Fruit fly (Drosophila melanogaster) whole organism, embryonic: ENCODE results near the gene Rab39.

Experiments
- Aef1 ChIP-seq: fragments of 200-800 bp; sonication (Bioruptor generic); IDR thresholded peaks from 3 replicates; pipeline ENCODE4 v1.3.6; 2022; ENCODE audit warnings: missing biosample characterization, missing genetic modification characterization
- Atf-2 ChIP-seq: fragments of 200-800 bp; sonication (Bioruptor generic); optimal IDR thresholded peaks from 2 replicates; lab custom pipeline; 2016; ENCODE audit warnings: missing biosample characterization, missing genetic modification characterization
- BEAF-32 ChIP-seq: fragments of 200-800 bp; sonication (Bioruptor generic); optimal IDR thresholded peaks from 3 replicates; lab custom pipeline; 2017; ENCODE audit warnings: missing biosample characterization, missing genetic modification characterization, mild to moderate bottlenecking, moderate library complexity, missing genetic modification reagents
- Bgb ChIP-seq: fragments of 200-800 bp; sonication (Bioruptor generic); IDR thresholded peaks from 2 replicates; pipeline ENCODE4 v1.3.6; 2022; ENCODE audit warnings: missing biosample characterization, missing genetic modification characterization; ENCODE audit not compliant: partially characterized antibody
- CG11696 ChIP-seq: fragments of 200-800 bp; sonication (Bioruptor generic); IDR thresholded peaks from 2 replicates; pipeline ENCODE4 v1.3.6; 2022; ENCODE audit warnings: missing biosample characterization, missing genetic modification characterization
- CG12299 ChIP-seq: fragments of 200-800 bp; sonication (Bioruptor generic); optimal IDR thresholded peaks from 2 replicates; lab custom pipeline; 2018; ENCODE audit warnings: missing biosample characterization, mild to moderate bottlenecking, missing genetic modification characterization
- CG13424 ChIP-seq: fragments of 200-800 bp; sonication (Bioruptor generic); optimal IDR thresholded peaks from 2 replicates; lab custom pipeline; 2019; ENCODE audit warnings: missing biosample characterization, mild to moderate bottlenecking, missing genetic modification characterization, moderate library complexity
- CG14860 ChIP-seq: fragments of 200-800 bp; sonication (Bioruptor generic); IDR thresholded peaks from 3 replicates; pipeline ENCODE4 v1.3.6; 2022; ENCODE audit warnings: missing biosample characterization, missing genetic modification characterization; ENCODE audit not compliant: partially characterized antibody
- CG15073 ChIP-seq: fragments of 200-800 bp; sonication (Bioruptor generic); optimal IDR thresholded peaks from 2 replicates; lab custom pipeline; 2016; ENCODE audit warnings: missing biosample characterization, missing genetic modification characterization
- CG1647 ChIP-seq: fragments of 200-800 bp; sonication (Bioruptor generic); optimal IDR thresholded peaks from 3 replicates; lab custom pipeline; 2016; ENCODE audit warnings: missing biosample characterization, missing genetic modification characterization
- CG2202 ChIP-seq: fragments of 200-800 bp; sonication (Bioruptor generic); optimal IDR thresholded peaks from 2 replicates; lab custom pipeline; 2018; ENCODE audit warnings: missing biosample characterization, mild to moderate bottlenecking, missing genetic modification characterization
- CG2875 ChIP-seq: fragments of 200-800 bp; sonication (Bioruptor generic); optimal IDR thresholded peaks from 2 replicates; lab custom pipeline; 2017; ENCODE audit warnings: missing biosample characterization, mild to moderate bottlenecking, missing genetic modification characterization, missing genetic modification reagents
- CG30020 ChIP-seq: fragments of 200-800 bp; optimal IDR thresholded peaks from 2 replicates; lab custom pipeline; 2019; ENCODE audit warnings: missing biosample characterization, mild to moderate bottlenecking, missing genetic modification characterization, moderate library complexity
- CG32772 ChIP-seq: fragments of 200-800 bp; sonication (Bioruptor generic); IDR thresholded peaks from 2 replicates; pipeline ENCODE4 v1.3.6; 2022; ENCODE audit warnings: missing biosample characterization, missing genetic modification characterization
- CG33213 ChIP-seq: fragments of 200-800 bp; sonication (Bioruptor generic); optimal IDR thresholded peaks from 3 replicates; lab custom pipeline; 2016; ENCODE audit warnings: missing biosample characterization, missing genetic modification characterization
- CG4360 ChIP-seq: fragments of 200-800 bp; sonication (Bioruptor generic); IDR thresholded peaks from 2 replicates; pipeline ENCODE4 v1.3.6; 2022; ENCODE audit warnings: missing biosample characterization, missing genetic modification characterization
- CG43689 ChIP-seq: fragments of 200-800 bp; sonication (Bioruptor generic); IDR thresholded peaks from 2 replicates; pipeline ENCODE4 v1.3.6; 2022; ENCODE audit warnings: missing biosample characterization, missing genetic modification characterization
- CG6654 ChIP-seq: fragments of 200-800 bp; sonication (Bioruptor generic); optimal IDR thresholded peaks from 2 replicates; lab custom pipeline; 2017; ENCODE audit warnings: missing biosample characterization, mild to moderate bottlenecking, missing genetic modification characterization
- CG7372 ChIP-seq: fragments of 200-800 bp; sonication (Bioruptor generic); IDR thresholded peaks from 2 replicates; pipeline ENCODE4 v1.3.6; 2022; ENCODE audit warnings: missing biosample characterization, missing genetic modification characterization
- CG7786 ChIP-seq: fragments of 200-800 bp; sonication (Bioruptor generic); optimal IDR thresholded peaks from 2 replicates; lab custom pipeline; 2016; ENCODE audit warnings: missing biosample characterization, missing genetic modification characterization
- CG7928 ChIP-seq: fragments of 200-800 bp; sonication (Bioruptor generic); optimal IDR thresholded peaks from 2 replicates; lab custom pipeline; 2017; ENCODE audit warnings: missing biosample characterization, mild to moderate bottlenecking, missing genetic modification characterization
- CG8281 ChIP-seq: fragments of 200-800 bp; sonication (Bioruptor generic); optimal IDR thresholded peaks from 2 replicates; lab custom pipeline; 2018; ENCODE audit warnings: missing biosample characterization, mild to moderate bottlenecking, missing genetic modification characterization, moderate library complexity
- CG8478 ChIP-seq: fragments of >200 bp; optimal IDR thresholded peaks from 2 replicates; lab custom pipeline; 2018
- CG8944 ChIP-seq: fragments of 200-800 bp; sonication (Bioruptor generic); optimal IDR thresholded peaks from 3 replicates; lab custom pipeline; 2016; ENCODE audit warnings: missing biosample characterization, missing genetic modification characterization
- CG9437 ChIP-seq: fragments of 200-800 bp; sonication (Bioruptor generic); optimal IDR thresholded peaks from 2 replicates; lab custom pipeline; 2018; ENCODE audit warnings: missing biosample characterization, mild to moderate bottlenecking, missing genetic modification characterization
- CG9727 ChIP-seq: fragments of 200-800 bp; sonication (Bioruptor generic); optimal IDR thresholded peaks from 3 replicates; lab custom pipeline; 2017; ENCODE audit warnings: missing biosample characterization, mild to moderate bottlenecking, missing genetic modification characterization
- Camta ChIP-seq: fragments of 200-800 bp; sonication (Bioruptor generic); optimal IDR thresholded peaks from 2 replicates; lab custom pipeline; 2016; ENCODE audit warnings: missing biosample characterization, missing genetic modification characterization
- CrebB ChIP-seq: fragments of 200-800 bp; sonication (Bioruptor generic); optimal IDR thresholded peaks from 3 replicates; lab custom pipeline; 2018; ENCODE audit warnings: missing biosample characterization, mild to moderate bottlenecking, missing genetic modification characterization
- D19A ChIP-seq: fragments of 200-800 bp; optimal IDR thresholded peaks from 3 replicates; lab custom pipeline; 2019; ENCODE audit warnings: missing biosample characterization, mild to moderate bottlenecking, missing genetic modification characterization, moderate library complexity
- Dbx ChIP-seq: fragments of 200-800 bp; sonication (Bioruptor generic); IDR thresholded peaks from 3 replicates; pipeline ENCODE4 v1.3.6; 2022; ENCODE audit warnings: missing biosample characterization, missing genetic modification characterization
- Deaf1 ChIP-seq: fragments of 200-800 bp; optimal IDR thresholded peaks from 3 replicates; lab custom pipeline; 2019; ENCODE audit warnings: missing biosample characterization, mild to moderate bottlenecking, missing genetic modification characterization, moderate library complexity
- Dip2 ChIP-seq: fragments of 200-800 bp; sonication (Bioruptor generic); IDR thresholded peaks from 2 replicates; pipeline ENCODE4 v1.3.6; 2022; ENCODE audit warnings: missing biosample characterization, missing genetic modification characterization
- Lhr ChIP-seq: fragments of 200-800 bp; sonication (Bioruptor generic); optimal IDR thresholded peaks from 3 replicates; lab custom pipeline; 2017; ENCODE audit warnings: mild to moderate bottlenecking, missing biosample characterization, missing genetic modification reagents, missing genetic modification characterization
- Mrtf ChIP-seq: fragments of 200-800 bp; sonication (Bioruptor generic); IDR thresholded peaks from 3 replicates; pipeline ENCODE4 v1.3.6; 2022; ENCODE audit warnings: missing biosample characterization, missing genetic modification characterization
- Pdp1 ChIP-seq, 2 experiments: fragments of 200-800 bp; sonication (Bioruptor generic); optimal IDR thresholded peaks; 3 replicates each; lab custom pipeline; 2016; ENCODE audit warnings: missing biosample characterization in 2 of 2, missing genetic modification characterization in 2 of 2, mild to moderate bottlenecking in 1 of 2, moderate library complexity in 1 of 2
- Six4 ChIP-seq: fragments of 200-800 bp; sonication (Bioruptor generic); optimal IDR thresholded peaks from 2 replicates; lab custom pipeline; 2016; ENCODE audit warnings: missing biosample characterization, missing genetic modification characterization
- Trl ChIP-seq, 3 experiments: fragments of >200 bp in 2 of 3; fragments of 200-800 bp in 1 of 3; sonication (Bioruptor generic) in 1 of 3; optimal IDR thresholded peaks; 2 replicates in 1 of 3; 3 replicates in 2 of 3; lab custom pipeline; 2016 to 2017; ENCODE audit warnings: missing biosample characterization in 1 of 3, missing genetic modification characterization in 1 of 3
- Xrp1 ChIP-seq: fragments of 200-800 bp; sonication (Bioruptor generic); IDR thresholded peaks from 2 replicates; pipeline ENCODE4 v1.3.6; 2022; ENCODE audit warnings: missing biosample characterization, missing genetic modification characterization
- ap ChIP-seq: fragments of 200-800 bp; sonication (Bioruptor generic); IDR thresholded peaks from 2 replicates; pipeline ENCODE4 v1.3.6; 2022; ENCODE audit warnings: missing biosample characterization, missing genetic modification characterization
- croc ChIP-seq: fragments of 200-800 bp; sonication (Bioruptor generic); conservative IDR thresholded peaks from 3 replicates; pipeline ENCODE4 v1.3.6; 2022; ENCODE audit warnings: missing biosample characterization, missing genetic modification characterization
- crp ChIP-seq, 2 experiments: fragments of 200-800 bp; sonication (Bioruptor generic); optimal IDR thresholded peaks; 2 replicates in 1 of 2; 3 replicates in 1 of 2; lab custom pipeline; 2017; ENCODE audit warnings: missing biosample characterization in 2 of 2, missing genetic modification characterization in 2 of 2, mild to moderate bottlenecking in 1 of 2, moderate library complexity in 1 of 2
- danr ChIP-seq: fragments of 200-800 bp; sonication (Bioruptor generic); IDR thresholded peaks from 2 replicates; pipeline ENCODE4 v1.3.6; 2022; ENCODE audit warnings: missing biosample characterization, missing genetic modification characterization
- ems ChIP-seq: fragments of 200-800 bp; sonication (Bioruptor generic); optimal IDR thresholded peaks from 3 replicates; lab custom pipeline; 2016; ENCODE audit warnings: missing biosample characterization, missing genetic modification characterization
- fd64A ChIP-seq: fragments of 200-800 bp; sonication (Bioruptor generic); optimal IDR thresholded peaks from 3 replicates; lab custom pipeline; 2018; ENCODE audit warnings: missing biosample characterization, mild to moderate bottlenecking, missing genetic modification characterization
- fd96Cb ChIP-seq: fragments of 200-800 bp; sonication (Bioruptor generic); optimal IDR thresholded peaks from 2 replicates; lab custom pipeline; 2018; ENCODE audit warnings: missing biosample characterization, mild to moderate bottlenecking, missing genetic modification characterization, moderate library complexity
- fru ChIP-seq: fragments of >200 bp; optimal IDR thresholded peaks from 2 replicates; lab custom pipeline; 2017
- gt ChIP-seq: fragments of 200-800 bp; sonication (Bioruptor generic); IDR thresholded peaks from 2 replicates; pipeline ENCODE4 v1.3.6; 2022; ENCODE audit warnings: missing biosample characterization, missing genetic modification characterization
- hb ChIP-seq: fragments of 200-800 bp; sonication (Bioruptor generic); IDR thresholded peaks from 3 replicates; pipeline ENCODE4 v1.3.6; 2022; ENCODE audit warnings: missing biosample characterization, missing genetic modification characterization; ENCODE audit not compliant: partially characterized antibody
- run ChIP-seq: fragments of 200-800 bp; sonication (Bioruptor generic); optimal IDR thresholded peaks from 3 replicates; lab custom pipeline; 2018; ENCODE audit warnings: missing biosample characterization, mild to moderate bottlenecking, missing genetic modification characterization
- scrt ChIP-seq: fragments of 200-800 bp; sonication (Bioruptor generic); optimal IDR thresholded peaks from 2 replicates; lab custom pipeline; 2018; ENCODE audit warnings: missing biosample characterization, mild to moderate bottlenecking, missing genetic modification characterization, moderate library complexity
- zen2 ChIP-seq: fragments of 200-800 bp; sonication (Bioruptor generic); IDR thresholded peaks from 3 replicates; pipeline ENCODE4 v1.3.6; 2022; ENCODE audit warnings: missing biosample characterization, missing genetic modification characterization; ENCODE audit not compliant: partially characterized antibody

The Rab39 gene

DNA sequence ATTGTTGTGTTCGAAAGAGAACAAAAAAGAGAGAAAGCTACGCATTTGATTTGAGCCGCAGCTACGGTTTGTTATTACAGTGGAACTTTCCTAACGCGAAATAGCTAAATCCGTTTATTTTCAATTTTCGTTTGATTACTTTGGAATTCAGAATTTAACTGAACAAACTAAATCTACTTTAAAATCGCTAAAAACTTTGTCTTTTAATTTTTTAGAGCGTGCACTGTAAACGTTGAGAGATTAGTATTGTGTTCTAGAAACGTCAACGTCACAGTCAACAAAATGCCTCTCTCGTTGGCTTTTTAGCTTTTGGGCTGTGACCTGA is 42.0 kb upstream of the Rab39 start (continued):
- TF ChIP-seq Dbx (GFP tag; lab: Robert Waterston, UW): peak; percentile 71; the same call in 1 of the 3 replicates
- TF ChIP-seq CG11696 (GFP tag; lab: Robert Waterston, UW): peak; percentile 56; the same call in 1 of the 2 replicates
- TF ChIP-seq CG15073: no peak
- TF ChIP-seq ems (GFP tag; lab: Kevin White, UChicago): peak; percentile 18
- no peak for TF ChIP-seq danr (GFP tag; lab: Robert Waterston, UW)
- TF ChIP-seq CG8478 (lab: Kevin White, UChicago): no peak
- TF ChIP-seq Mrtf (GFP tag; lab: Robert Waterston, UW): peak; percentile 53; the same call in 1 of the 3 replicates
- peak; percentile 46; the same call in 1 of the 2 replicates for TF ChIP-seq CG43689 (GFP tag; lab: Robert Waterston, UW)
- peak; percentile 75 for TF ChIP-seq CG7786 (GFP tag; lab: Kevin White, UChicago)
- TF ChIP-seq Atf-2 (GFP tag; lab: Kevin White, UChicago): peak; percentile 15
- peak; percentile 46 for TF ChIP-seq CG12299 (tag; lab: Kevin White, UChicago)
- no peak for TF ChIP-seq Dip2 (GFP tag; lab: Robert Waterston, UW)
- peak; percentile 16 for TF ChIP-seq Six4 (GFP tag; lab: Kevin White, UChicago)
- no peak for TF ChIP-seq crp (GFP tag; optimal IDR thresholded peaks at IDR 0.05; lab: Kevin White, UChicago)
- TF ChIP-seq Trl (optimal IDR thresholded peaks at IDR 0.05; lab: Kevin White, UChicago): no peak
- TF ChIP-seq Trl (GFP tag; optimal IDR thresholded peaks at IDR 0.05; lab: Kevin White, UChicago): peak; percentile 21
- TF ChIP-seq CG2875 (GFP tag; lab: Kevin White, UChicago): peak; percentile 2
- no peak for TF ChIP-seq CG9437 (GFP tag; lab: Kevin White, UChicago)
- peak; percentile 10 for TF ChIP-seq CG1647 (GFP tag; lab: Kevin White, UChicago)
- TF ChIP-seq Lhr: no peak
- 0 out of 2 replicates have a peak, but pooled peaks have one; percentile 18 for TF ChIP-seq ap
- no peak for TF ChIP-seq run (tag; lab: Kevin White, UChicago)
- peak; percentile 64 for TF ChIP-seq CG32772 (GFP tag; lab: Robert Waterston, UW)
- peak; percentile 34 for TF ChIP-seq CrebB
- TF ChIP-seq Deaf1 (tag; lab: Kevin White, UChicago): peak; percentile 28
- TF ChIP-seq CG6654 (GFP tag; lab: Kevin White, UChicago): no peak
- TF ChIP-seq Xrp1: peak; percentile 81
- peak; percentile 70 for TF ChIP-seq CG13424 (tag; lab: Kevin White, UChicago)
- TF ChIP-seq fd96Cb (tag; lab: Kevin White, UChicago): peak; percentile 59
- peak; percentile 33 for TF ChIP-seq CG8944
- no peak for TF ChIP-seq fru (lab: Kevin White, UChicago)
- peak; percentile 17 for TF ChIP-seq CG33213 (GFP tag; lab: Kevin White, UChicago)
- peak; percentile 46 for TF ChIP-seq D19A
- no peak; the same call in 1 of the 2 replicates for TF ChIP-seq CG4360 (GFP tag; lab: Robert Waterston, UW)
- TF ChIP-seq BEAF-32 (GFP tag; lab: Kevin White, UChicago): no peak
- TF ChIP-seq CG14860 (GFP tag; lab: Robert Waterston, UW): no peak
- peak; percentile 61 for TF ChIP-seq CG7372 (GFP tag; lab: Robert Waterston, UW)
- TF ChIP-seq CG9727 (GFP tag; lab: Kevin White, UChicago): peak; percentile 39
- peak; percentile 29 for TF ChIP-seq CG7928
- TF ChIP-seq croc (GFP tag; lab: Robert Waterston, UW): no peak
- TF ChIP-seq Aef1 (GFP tag; lab: Robert Waterston, UW): peak; percentile 73
- TF ChIP-seq Camta (GFP tag; lab: Kevin White, UChicago): peak; percentile 61
- TF ChIP-seq Bgb: no peak
- TF ChIP-seq scrt (GFP tag; lab: Kevin White, UChicago): peak; percentile 54
- no peak for TF ChIP-seq gt (GFP tag; lab: Robert Waterston, UW)
- no peak for TF ChIP-seq CG30020 (tag; lab: Kevin White, UChicago)
- TF ChIP-seq zen2 (GFP tag; lab: Robert Waterston, UW): no peak
- no peak for TF ChIP-seq CG2202 (tag; lab: Kevin White, UChicago)
- TF ChIP-seq Pdp1 (GFP tag; optimal IDR thresholded peaks at IDR 0.05; lab: Kevin White, UChicago): peak; percentile 38 to 65
- no peak for TF ChIP-seq fd64A
- no peak for TF ChIP-seq hb (GFP tag; lab: Robert Waterston, UW)
- peak; percentile 15 for TF ChIP-seq CG8281 (tag; lab: Kevin White, UChicago)
